Worm (Caenorhabditis elegans) whole organism, late embryonic: ENCODE results near the gene C29F9.2.
"Not testable (repeated sequence)": the region's sequence is repeated elsewhere in the genome, so short reads cannot be mapped to it uniquely, and the experiment has no call there.

Experiments used
- C38D4.7 ChIP-seq: fragments of 200-800 bp; sonication (Bioruptor generic); optimal IDR thresholded peaks from 2 replicates; lab custom pipeline; 2018; ENCODE audit warnings: mild to moderate bottlenecking, missing genetic modification characterization, moderate library complexity, missing compliant biosample characterization
- K09A11.1 ChIP-seq: sonication (generic microtip); optimal IDR thresholded peaks from 2 replicates; lab custom pipeline; 2017; ENCODE audit warnings: antibody characterized with exemption, mild to moderate bottlenecking, missing genetic modification characterization, missing compliant biosample characterization; ENCODE audit not compliant: insufficient read depth
- T23F11.4 ChIP-seq: fragments of 200-800 bp; sonication (Bioruptor generic); optimal IDR thresholded peaks from 2 replicates; lab custom pipeline; 2018; ENCODE audit warnings: mild to moderate bottlenecking, missing genetic modification characterization, missing compliant biosample characterization
- ama-1 ChIP-seq: fragments of 150-350 bp; optimal IDR thresholded peaks from 2 replicates; lab custom pipeline; 2014
- ceh-14 ChIP-seq: sonication (generic microtip); optimal IDR thresholded peaks from 2 replicates; lab custom pipeline; 2016; ENCODE audit warnings: missing genotype, missing genetic modification characterization, missing compliant biosample characterization
- ceh-2 ChIP-seq: sonication (generic microtip); optimal IDR thresholded peaks from 2 replicates; lab custom pipeline; 2016; ENCODE audit warnings: missing genotype, missing genetic modification characterization, missing compliant biosample characterization
- ceh-22 ChIP-seq: sonication (generic microtip); optimal IDR thresholded peaks from 2 replicates; lab custom pipeline; 2017; ENCODE audit warnings: missing biosample characterization, missing genetic modification characterization
- ceh-24 ChIP-seq: sonication (generic microtip); optimal IDR thresholded peaks from 2 replicates; lab custom pipeline; 2016; ENCODE audit warnings: mild to moderate bottlenecking, missing genetic modification characterization, missing compliant biosample characterization
- ceh-30 ChIP-seq: fragments of 150-350 bp; optimal IDR thresholded peaks from 2 replicates; lab custom pipeline; 2014; ENCODE audit warnings: missing biosample characterization, missing genetic modification characterization
- ceh-31 ChIP-seq: sonication (generic microtip); optimal IDR thresholded peaks from 2 replicates; lab custom pipeline; 2016; ENCODE audit warnings: missing genetic modification characterization, missing compliant biosample characterization
- ceh-34 ChIP-seq: sonication (generic microtip); optimal IDR thresholded peaks from 2 replicates; lab custom pipeline; 2016; ENCODE audit warnings: mild to moderate bottlenecking, missing genetic modification characterization, missing compliant biosample characterization
- ceh-45 ChIP-seq: fragments of 200-800 bp; sonication (Bioruptor generic); IDR thresholded peaks from 2 replicates; pipeline ENCODE4 v1.3.6; 2022; ENCODE audit warnings: missing genetic modification reagents, missing genetic modification characterization, missing compliant biosample characterization
- ceh-6 ChIP-seq: fragments of 200-800 bp; sonication (Bioruptor generic); optimal IDR thresholded peaks from 2 replicates; lab custom pipeline; 2018; ENCODE audit warnings: mild to moderate bottlenecking, missing genetic modification characterization, missing compliant biosample characterization
- ceh-9 ChIP-seq: sonication (generic microtip); optimal IDR thresholded peaks from 2 replicates; lab custom pipeline; 2016; ENCODE audit warnings: mild to moderate bottlenecking, missing genetic modification characterization, inconsistent platforms, missing compliant biosample characterization
- che-1 ChIP-seq: sonication (generic microtip); optimal IDR thresholded peaks from 2 replicates; lab custom pipeline; 2016; ENCODE audit warnings: mild to moderate bottlenecking, missing genetic modification characterization, missing compliant biosample characterization
- elt-2 ChIP-seq: sonication (generic microtip); optimal IDR thresholded peaks from 2 replicates; lab custom pipeline; 2016; ENCODE audit warnings: missing genetic modification reagents, missing genetic modification characterization, missing compliant biosample characterization
- elt-4 ChIP-seq: sonication (generic microtip); optimal IDR thresholded peaks from 2 replicates; lab custom pipeline; 2016; ENCODE audit warnings: missing genetic modification characterization, missing compliant biosample characterization
- fax-1 ChIP-seq: sonication (generic microtip); optimal IDR thresholded peaks from 2 replicates; lab custom pipeline; 2016; ENCODE audit warnings: missing genotype, missing genetic modification characterization, missing compliant biosample characterization
- fkh-6 ChIP-seq: sonication (generic microtip); optimal IDR thresholded peaks from 2 replicates; lab custom pipeline; 2016; ENCODE audit warnings: missing genetic modification characterization, missing compliant biosample characterization
- hlh-30 ChIP-seq: sonication (generic microtip); optimal IDR thresholded peaks from 2 replicates; lab custom pipeline; 2017; ENCODE audit warnings: antibody characterized with exemption, missing genetic modification characterization, missing compliant biosample characterization; ENCODE audit not compliant: insufficient read depth
- hlh-8 ChIP-seq: sonication (generic microtip); optimal IDR thresholded peaks from 2 replicates; lab custom pipeline; 2016; ENCODE audit warnings: missing genotype, missing genetic modification characterization, missing compliant biosample characterization
- lim-6 ChIP-seq: sonication (generic microtip); optimal IDR thresholded peaks from 2 replicates; lab custom pipeline; 2016; ENCODE audit warnings: missing genetic modification characterization, missing compliant biosample characterization
- nfya-1 ChIP-seq: sonication (generic microtip); optimal IDR thresholded peaks from 2 replicates; lab custom pipeline; 2017; ENCODE audit warnings: missing genetic modification characterization, mild to moderate bottlenecking, missing compliant biosample characterization, antibody characterized with exemption, moderate library complexity
- nhr-11 ChIP-seq: fragments of 150-350 bp; optimal IDR thresholded peaks from 2 replicates; lab custom pipeline; 2014; ENCODE audit warnings: missing biosample characterization, missing genetic modification characterization
- npax-4 ChIP-seq: sonication (generic microtip); optimal IDR thresholded peaks from 2 replicates; lab custom pipeline; 2016; ENCODE audit warnings: missing genetic modification characterization, missing compliant biosample characterization
- pag-3 ChIP-seq: sonication (generic microtip); optimal IDR thresholded peaks from 2 replicates; lab custom pipeline; 2016; ENCODE audit warnings: missing compliant biosample characterization, missing genetic modification characterization, borderline replicate concordance
- pha-4 ChIP-seq: fragments of 150-350 bp; optimal IDR thresholded peaks from 2 replicates; lab custom pipeline; 2018; ENCODE audit warnings: missing biosample characterization, missing genetic modification reagents, missing genetic modification characterization
- ref-2 ChIP-seq: sonication (generic microtip); optimal IDR thresholded peaks from 2 replicates; lab custom pipeline; 2016; ENCODE audit warnings: missing genetic modification characterization, missing compliant biosample characterization
- rnt-1 ChIP-seq: sonication (generic microtip); optimal IDR thresholded peaks from 2 replicates; lab custom pipeline; 2016; ENCODE audit warnings: missing genetic modification characterization, missing compliant biosample characterization
- sox-2 ChIP-seq: fragments of 200-800 bp; sonication (Bioruptor generic); IDR thresholded peaks from 2 replicates; pipeline ENCODE4 v1.3.6; 2022; ENCODE audit warnings: missing genetic modification reagents, missing genetic modification characterization, missing compliant biosample characterization
- sox-4 ChIP-seq: sonication (generic microtip); optimal IDR thresholded peaks from 2 replicates; lab custom pipeline; 2017; ENCODE audit warnings: mild to moderate bottlenecking, missing genetic modification characterization, inconsistent platforms, missing compliant biosample characterization
- tbx-7 ChIP-seq: sonication (generic microtip); optimal IDR thresholded peaks from 2 replicates; lab custom pipeline; 2016; ENCODE audit warnings: missing genotype, missing genetic modification characterization, missing compliant biosample characterization
- unc-3 ChIP-seq, 2 experiments: fragments of 200-800 bp in 1 of 2; sonication (Bioruptor generic) in 1 of 2; sonication (generic microtip) in 1 of 2; conservative IDR thresholded peaks in 1 of 2; optimal IDR thresholded peaks in 1 of 2; 2 replicates each; pipeline versions ENCODE4 v1.3.6 to Lab custom; 2016 to 2022; ENCODE audit warnings: missing compliant biosample characterization in 2 of 2, missing genetic modification characterization in 2 of 2, missing genetic modification reagents in 1 of 2
- unc-42 ChIP-seq: sonication (generic microtip); optimal IDR thresholded peaks from 2 replicates; lab custom pipeline; 2016; ENCODE audit warnings: missing genotype, missing genetic modification characterization, missing compliant biosample characterization
- zip-5 ChIP-seq: sonication (generic microtip); optimal IDR thresholded peaks from 2 replicates; lab custom pipeline; 2016; ENCODE audit warnings: missing genetic modification characterization, missing compliant biosample characterization
- ztf-16 ChIP-seq: sonication (generic microtip); optimal IDR thresholded peaks from 2 replicates; lab custom pipeline; 2017; ENCODE audit warnings: missing genetic modification characterization, missing compliant biosample characterization

C29F9.2 gene

DNA sequence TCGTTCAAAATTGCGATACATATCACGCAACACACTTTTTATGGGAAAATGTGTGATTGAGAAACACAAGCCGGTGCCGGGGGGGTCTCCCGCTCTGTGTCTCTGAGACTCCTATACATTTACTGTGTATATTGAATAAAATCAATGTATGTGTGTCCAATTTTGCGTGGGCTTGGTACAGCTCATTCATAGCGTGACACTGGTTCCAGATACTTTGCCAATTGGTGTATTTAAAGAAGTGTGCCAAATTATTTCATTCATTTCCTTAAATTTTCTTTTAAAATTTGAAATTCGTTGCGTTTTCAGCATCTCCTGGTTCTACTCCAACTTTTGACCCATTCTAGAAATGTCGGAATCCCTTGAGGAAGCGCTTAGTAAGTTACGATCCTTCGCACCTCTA lies 13.5 kb upstream of the C29F9.2 start, which contains the start of gene C29F9.5:
Gene C29F9.5, plus strand, starts transcription at position 301 of the 400 bp plus-strand sequence.
- TF ChIP-seq fkh-6 (tag; lab: Kevin White, UChicago) (no peak), K09A11.1 (tag; lab: Kevin White, UChicago) (no peak), sox-2 (GFP tag; lab: Robert Waterston, UW) (no peak), pag-3 (tag; lab: Kevin White, UChicago) (no peak), elt-4 (tag; lab: Kevin White, UChicago) (no peak), ceh-9 (no peak), ztf-16 (tag; lab: Kevin White, UChicago) (no peak), sox-4 (tag; lab: Kevin White, UChicago) (no peak), pha-4 (tag; lab: Kevin White, UChicago) (no peak), ceh-22 (tag; lab: Kevin White, UChicago) (no peak), ceh-24 (no peak), nfya-1 (tag; lab: Kevin White, UChicago) (no peak), C38D4.7 (GFP tag; lab: Kevin White, UChicago) (no peak), ceh-30 (no peak)

DNA sequence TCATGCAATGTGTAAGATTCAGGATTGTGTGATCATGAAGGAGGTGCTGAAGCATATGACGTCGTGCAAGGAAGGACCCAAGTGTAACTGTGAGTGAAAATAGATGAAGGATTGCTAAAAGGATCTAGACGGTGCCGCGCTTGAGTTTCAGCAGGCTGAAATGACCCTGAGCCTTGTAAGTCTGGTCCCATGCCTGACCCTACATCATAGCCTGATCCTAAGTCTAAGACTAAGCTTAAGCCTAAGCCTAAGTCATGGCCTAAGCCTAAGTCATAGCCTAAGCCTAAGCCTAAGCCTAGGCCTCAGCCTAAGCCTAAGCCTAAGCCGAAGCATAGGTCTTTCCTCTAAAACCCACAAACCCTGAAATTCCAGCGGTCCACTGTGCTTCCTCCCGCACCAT lies 12.9 kb upstream of the C29F9.2 start:
- no peak for TF ChIP-seq ceh-2 (tag; lab: Kevin White, UChicago)

DNA sequence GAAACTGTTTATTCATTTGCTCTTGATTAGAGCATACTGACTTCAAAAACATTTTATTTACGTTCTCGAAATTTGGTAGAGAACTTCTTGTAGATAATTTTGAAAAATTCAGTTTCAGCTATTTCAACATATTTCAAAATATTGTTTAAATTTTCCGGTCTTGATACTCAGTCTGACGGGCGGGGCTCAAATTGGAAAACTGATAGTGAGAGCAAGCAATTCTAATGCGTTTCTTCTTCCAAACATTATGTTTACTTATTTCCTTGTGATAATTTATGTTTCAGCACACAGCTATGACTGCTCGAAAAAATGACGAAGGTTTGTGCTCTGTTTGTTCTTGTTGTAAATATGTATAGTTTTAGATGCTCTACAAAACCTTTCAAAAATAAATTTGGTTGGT lies 10.5 kb upstream of the C29F9.2 start, which contains the start of gene pals-24:
Gene pals-24, plus strand, starts transcription at position 237 of the 400 bp plus-strand sequence.
- TF ChIP-seq unc-3 (GFP tag; conservative IDR thresholded peaks at IDR 0.05; lab: Robert Waterston, UW) = no peak
- no peak for TF ChIP-seq unc-3 (tag; optimal IDR thresholded peaks at IDR 0.05; lab: Kevin White, UChicago)
- TF ChIP-seq pha-4 (tag; lab: Kevin White, UChicago) = no peak
- no peak for TF ChIP-seq che-1 (tag; lab: Kevin White, UChicago)
- TF ChIP-seq ceh-2 (tag; lab: Kevin White, UChicago) = no peak
- no peak for TF ChIP-seq tbx-7 (tag; lab: Kevin White, UChicago)
- TF ChIP-seq ceh-31 = no peak

DNA sequence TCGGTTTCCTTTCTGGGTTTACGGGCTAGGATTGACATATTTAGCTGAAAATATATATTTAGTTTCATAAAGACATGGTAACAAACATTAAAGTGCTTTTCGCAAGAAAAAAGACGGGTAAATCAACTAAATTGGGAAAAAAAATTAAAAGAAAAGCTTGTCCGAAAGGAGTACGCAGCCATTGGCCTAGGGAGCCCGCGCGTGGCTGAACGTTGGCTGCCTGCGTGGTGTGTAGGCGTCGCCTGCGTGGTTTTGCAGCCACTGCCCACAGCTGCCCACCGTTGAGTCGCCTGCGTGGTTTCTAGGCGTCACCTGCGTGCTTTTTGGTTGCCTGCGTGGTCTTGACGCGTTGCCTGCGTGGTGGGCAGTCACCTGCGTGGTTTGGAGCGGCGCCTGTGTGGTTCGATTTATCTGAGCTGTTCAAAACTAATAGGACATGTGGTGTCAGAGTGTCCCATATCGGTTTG lies 8.7 kb upstream of the C29F9.2 start, which contains the start of gene C29F9.12:
Gene C29F9.12, minus strand, starts transcription at position 51 of the 467 bp plus-strand sequence.
- not testable (repeated sequence) for TF ChIP-seq ceh-45 (GFP tag; lab: Robert Waterston, UW); pag-3 (tag; lab: Kevin White, UChicago); hlh-30 (tag; lab: Kevin White, UChicago)

DNA sequence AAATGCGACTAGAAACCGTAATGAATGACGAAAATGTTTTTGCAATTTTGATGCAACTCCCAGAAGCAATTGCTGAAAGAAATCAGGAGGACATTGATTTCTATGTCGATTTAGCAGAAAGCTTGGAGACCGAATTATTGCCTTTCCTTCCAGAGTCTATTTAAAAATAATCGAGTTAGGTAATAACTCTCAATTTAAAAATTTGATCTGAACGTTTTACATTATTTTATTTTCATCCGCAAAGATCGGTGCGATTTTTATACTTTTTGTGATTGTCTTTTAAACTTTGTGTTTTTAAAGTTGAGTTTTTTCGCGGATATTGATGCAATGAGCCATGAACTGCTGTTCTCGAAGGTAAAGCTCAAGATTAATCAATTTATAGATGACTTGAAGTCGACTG lies 6.3 kb upstream of the C29F9.2 start, which contains the start of gene pals-23:
Gene pals-23, plus strand, starts transcription at position 301 of the 400 bp plus-strand sequence.
- TF ChIP-seq hlh-8 (tag; lab: Kevin White, UChicago) = no peak

DNA sequence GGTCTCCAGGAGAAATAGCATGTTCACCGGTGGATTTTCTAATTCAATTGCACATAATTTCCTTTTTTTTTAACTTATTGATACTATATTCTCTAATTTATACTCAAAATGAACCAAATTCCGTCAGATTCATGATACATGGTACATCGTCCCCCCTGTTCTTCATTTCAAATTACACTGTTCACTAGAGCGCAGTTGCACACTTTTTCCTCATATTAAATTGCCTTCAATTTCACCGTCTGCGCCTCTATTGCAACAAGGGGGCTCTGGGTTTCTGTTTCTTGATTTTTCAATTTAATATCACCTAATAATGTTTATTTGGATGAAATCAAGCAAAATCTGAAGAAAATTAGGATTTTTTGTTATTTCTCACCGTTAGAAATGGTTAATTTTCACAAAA lies 880 bp downstream of the C29F9.2 start:
- TF ChIP-seq fax-1 (no peak), zip-5 (tag; lab: Kevin White, UChicago) (no peak), ref-2 (tag; lab: Kevin White, UChicago) (no peak), ceh-34 (tag; lab: Kevin White, UChicago) (peak; percentile 53), hlh-8 (tag; lab: Kevin White, UChicago) (no peak), pha-4 (tag; lab: Kevin White, UChicago) (no peak), lim-6 (tag; lab: Kevin White, UChicago) (peak; percentile 4), K09A11.1 (tag; lab: Kevin White, UChicago) (no peak), ama-1 (lab: Kevin White, UChicago) (no peak), ceh-14 (tag; lab: Kevin White, UChicago) (peak; percentile 43), ceh-9 (no peak), unc-42 (tag; lab: Kevin White, UChicago) (peak; percentile 91), T23F11.4 (GFP tag; lab: Kevin White, UChicago) (no peak), rnt-1 (no peak), ceh-31 (peak; percentile 41), ceh-2 (tag; lab: Kevin White, UChicago) (no peak), elt-2 (tag; lab: Kevin White, UChicago) (no peak), nhr-11 (tag; lab: Kevin White, UChicago) (no peak), ceh-6 (GFP tag; lab: Kevin White, UChicago) (no peak), npax-4 (tag; lab: Kevin White, UChicago) (no peak), nfya-1 (tag; lab: Kevin White, UChicago) (peak; percentile 34)
